Fruit fly (Drosophila melanogaster): Measurements from ENCODE around the gene Polr1C.

The Polr1C gene

dm6 chr2L:4976988-4977551 lies 8.3 kb downstream of the Polr1C start, which contains the start of the genes Gmd and CG3792:
TSS of gene Gmd (minus strand) at chr2L:4977023.
TSS of gene CG3792 (plus strand) at chr2L:4977312.
- TF ChIP-seq Eip75B (GFP tag; optimal IDR thresholded peaks at IDR 0.05) (peak; percentile 94), CG6163 (GFP tag; IDR thresholded peaks at IDR 0.05) (peak; percentile 91), CG7368 (GFP tag; optimal IDR thresholded peaks at IDR 0.05) (no peak), Eip78C (GFP tag) (peak; percentile 99), CG6276 (GFP tag; optimal IDR thresholded peaks at IDR 0.05) (no peak), Lpt (GFP tag; optimal IDR thresholded peaks at IDR 0.05) (peak; percentile 90), CG9139 (GFP tag; optimal IDR thresholded peaks at IDR 0.05) (no peak), Ets96B (tag; optimal IDR thresholded peaks at IDR 0.05) (peak; percentile 94), CG1621 (tag; optimal IDR thresholded peaks at IDR 0.05) (peak; percentile 90), CG3032 (tag; optimal IDR thresholded peaks at IDR 0.05) (peak; percentile 95), spab (GFP tag; optimal IDR thresholded peaks at IDR 0.05) (no peak), esn (GFP tag; optimal IDR thresholded peaks at IDR 0.05) (peak; percentile 96), cyc (GFP tag; optimal IDR thresholded peaks at IDR 0.05) (peak; percentile 95), net (GFP tag; optimal IDR thresholded peaks at IDR 0.05) (no peak), CG11902 (GFP tag; optimal IDR thresholded peaks at IDR 0.05) (peak; percentile 91), fd85E (GFP tag; optimal IDR thresholded peaks at IDR 0.05) (no peak), CG8632 (GFP tag; optimal IDR thresholded peaks at IDR 0.05) (peak; percentile 92), Sox14 (GFP tag; optimal IDR thresholded peaks at IDR 0.05) (peak; percentile 95), Hr38 (GFP tag; optimal IDR thresholded peaks at IDR 0.05) (peak; percentile 74), Sox15 (GFP tag; optimal IDR thresholded peaks at IDR 0.05) (peak; percentile 91), fkh (GFP tag; optimal IDR thresholded peaks at IDR 0.05) (peak; percentile 91), vri (GFP tag; optimal IDR thresholded peaks at IDR 0.05) (peak; percentile 91), CG10631 (GFP tag; optimal IDR thresholded peaks at IDR 0.05) (no peak), CG32006 (GFP tag; optimal IDR thresholded peaks at IDR 0.05) (no peak), Gug (GFP tag; IDR thresholded peaks at IDR 0.05) (peak; percentile 93), achi (GFP tag; optimal IDR thresholded peaks at IDR 0.05) (no peak), topi (GFP tag; optimal IDR thresholded peaks at IDR 0.05) (peak; percentile 95), OdsH (GFP tag; optimal IDR thresholded peaks at IDR 0.05) (no peak), lz (GFP tag; optimal IDR thresholded peaks at IDR 0.05) (peak; percentile 94), Blimp-1 (GFP tag; optimal IDR thresholded peaks at IDR 0.05) (peak; percentile 81), Hr39 (GFP tag; optimal IDR thresholded peaks at IDR 0.05) (peak; percentile 94), Met (GFP tag; optimal IDR thresholded peaks at IDR 0.05) (no peak), dsx (GFP tag; optimal IDR thresholded peaks at IDR 0.05; ENCODE audit: poor library complexity, severe bottlenecking) (peak; percentile 91), Eip93F (GFP tag; optimal IDR thresholded peaks at IDR 0.05) (no peak), CG6808 (GFP tag; optimal IDR thresholded peaks at IDR 0.05) (no peak), CG6854 (GFP tag; optimal IDR thresholded peaks at IDR 0.05) (peak; percentile 73), CG16779 (tag; optimal IDR thresholded peaks at IDR 0.05) (no peak), acj6 (GFP tag; optimal IDR thresholded peaks at IDR 0.05) (peak; percentile 96), Sox102F (GFP tag; optimal IDR thresholded peaks at IDR 0.05) (no peak), pdm3 (GFP tag; optimal IDR thresholded peaks at IDR 0.05) (no peak), CG8119 (GFP tag; IDR thresholded peaks at IDR 0.05) (peak; percentile 94), dac (GFP tag; optimal IDR thresholded peaks at IDR 0.05) (peak; percentile 65), CG15336 (GFP tag; IDR thresholded peaks at IDR 0.05) (peak; percentile 95), ss (GFP tag; optimal IDR thresholded peaks at IDR 0.05) (no peak), CG6792 (GFP tag; optimal IDR thresholded peaks at IDR 0.05) (peak; percentile 92), salr (GFP tag; optimal IDR thresholded peaks at IDR 0.05) (peak in 1 of 2 experiments; percentile 80), CG3919 (GFP tag; optimal IDR thresholded peaks at IDR 0.05) (no peak), Ets21C (GFP tag; optimal IDR thresholded peaks at IDR 0.05) (no peak), fd59A (GFP tag; optimal IDR thresholded peaks at IDR 0.05) (peak; percentile 84), eg (GFP tag; IDR thresholded peaks at IDR 0.05) (peak; percentile 97), Smox (GFP tag; optimal IDR thresholded peaks at IDR 0.05) (no peak), CG4318 (GFP tag; optimal IDR thresholded peaks at IDR 0.05) (no peak)
